Fruit fly (Drosophila melanogaster): Measurements from ENCODE around the gene Rpt3.
A peak's percentile ranks its signal among the peaks of the same experiment; 100 is the strongest.

Gene Rpt3

DNA sequence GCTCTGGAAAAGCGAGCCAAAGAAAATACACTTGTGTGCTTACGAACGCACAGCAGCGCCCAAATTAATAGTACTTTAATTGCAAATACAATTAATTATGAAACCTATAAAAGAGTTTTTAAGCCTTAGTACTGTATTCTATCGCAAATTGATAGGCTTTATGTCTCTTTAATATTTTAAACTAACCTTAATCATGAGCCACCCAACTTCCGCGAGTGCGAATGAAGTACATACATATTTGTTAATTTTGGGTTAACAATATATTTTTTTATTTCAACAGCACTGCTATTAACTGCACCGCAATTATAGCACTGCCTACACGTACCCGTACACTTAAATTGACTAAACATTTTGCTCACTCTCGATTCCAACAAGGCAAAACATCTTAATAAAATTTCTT lies 43.7 kb upstream of the Rpt3 start (continued):
- TF ChIP-seq CG11696 (GFP tag; IDR thresholded peaks at IDR 0.05): peak; percentile 58
- TF ChIP-seq ATbp (GFP tag; optimal IDR thresholded peaks at IDR 0.05): peak; percentile 27
- TF ChIP-seq MBD-R2 (GFP tag; IDR thresholded peaks at IDR 0.05): no peak; the same call in 1 of the 2 replicates
- TF ChIP-seq Atf-2 (GFP tag; optimal IDR thresholded peaks at IDR 0.05): no peak
- no peak for TF ChIP-seq chm (GFP tag; IDR thresholded peaks at IDR 0.05)
- no peak for TF ChIP-seq pzg (GFP tag; optimal IDR thresholded peaks at IDR 0.05)
- 0 out of 2 replicates have a peak, but pooled peaks have one; percentile 45 for TF ChIP-seq CG32767 (GFP tag; IDR thresholded peaks at IDR 0.05)
- TF ChIP-seq pb (GFP tag; optimal IDR thresholded peaks at IDR 0.05): no peak
- TF ChIP-seq CG17802 (tag; optimal IDR thresholded peaks at IDR 0.05): no peak
- peak; percentile 57 for TF ChIP-seq CG12391 (tag; optimal IDR thresholded peaks at IDR 0.05)
- TF ChIP-seq Sox100B (GFP tag; optimal IDR thresholded peaks at IDR 0.05): no peak
- TF ChIP-seq sug (tag; optimal IDR thresholded peaks at IDR 0.05): no peak
- TF ChIP-seq CG12744 (GFP tag; optimal IDR thresholded peaks at IDR 0.05): no peak
- TF ChIP-seq prd (optimal IDR thresholded peaks at IDR 0.05): no peak
- TF ChIP-seq prd (GFP tag; IDR thresholded peaks at IDR 0.05): peak; percentile 53; the same call in 2 of the 3 replicates
- no peak for TF ChIP-seq salm (tag; optimal IDR thresholded peaks at IDR 0.05)
- no peak for TF ChIP-seq CG7745 (tag; optimal IDR thresholded peaks at IDR 0.05)
- TF ChIP-seq HLH4C (GFP tag; IDR thresholded peaks at IDR 0.05; ENCODE audit: partially characterized antibody): no peak
- TF ChIP-seq HmgD (GFP tag; optimal IDR thresholded peaks at IDR 0.05): no peak
- TF ChIP-seq gsb-n (tag; optimal IDR thresholded peaks at IDR 0.05): no peak
- no peak for TF ChIP-seq scrt (GFP tag; optimal IDR thresholded peaks at IDR 0.05)
- no peak for TF ChIP-seq ERR (GFP tag; optimal IDR thresholded peaks at IDR 0.05)
- TF ChIP-seq ranshi (GFP tag; IDR thresholded peaks at IDR 0.05): peak; percentile 51; the same call in 1 of the 2 replicates
- peak; percentile 29 for TF ChIP-seq dmrt99B (tag; optimal IDR thresholded peaks at IDR 0.05)
- no peak for TF ChIP-seq Eip74EF (GFP tag; optimal IDR thresholded peaks at IDR 0.05)
- TF ChIP-seq CG14965 (GFP tag; optimal IDR thresholded peaks at IDR 0.05; ENCODE audit: borderline replicate concordance): no peak
- TF ChIP-seq CG10274 (GFP tag; optimal IDR thresholded peaks at IDR 0.05): no peak
- TF ChIP-seq HLH54F (GFP tag; optimal IDR thresholded peaks at IDR 0.05): no peak
- peak; percentile 72 for TF ChIP-seq Atf6 (GFP tag; IDR thresholded peaks at IDR 0.05)
- peak; percentile 21 for TF ChIP-seq CG15696 (tag; optimal IDR thresholded peaks at IDR 0.05)
- no peak for TF ChIP-seq Mrtf (GFP tag; IDR thresholded peaks at IDR 0.05)
- no peak for TF ChIP-seq Bteb2 (GFP tag; optimal IDR thresholded peaks at IDR 0.05)
- no peak; the same call in 1 of the 2 replicates for TF ChIP-seq Rx (GFP tag; IDR thresholded peaks at IDR 0.05)
- no peak for TF ChIP-seq CG13296 (GFP tag; optimal IDR thresholded peaks at IDR 0.05)
- TF ChIP-seq ind (GFP tag; optimal IDR thresholded peaks at IDR 0.05): peak; percentile 46
- no peak for TF ChIP-seq corto (GFP tag; optimal IDR thresholded peaks at IDR 0.05)
- no peak for TF ChIP-seq Fer2 (tag; optimal IDR thresholded peaks at IDR 0.05)
- no peak for TF ChIP-seq eyg (GFP tag; optimal IDR thresholded peaks at IDR 0.05)
- 0 out of 3 replicates have a peak, but pooled peaks have one; percentile 26 for TF ChIP-seq CG7357 (GFP tag; IDR thresholded peaks at IDR 0.05)
- TF ChIP-seq ssp (GFP tag; IDR thresholded peaks at IDR 0.05): 0 out of 2 replicates have a peak, but pooled peaks have one; percentile 17
- no peak for TF ChIP-seq maf-S (GFP tag; optimal IDR thresholded peaks at IDR 0.05)
- no peak for TF ChIP-seq CG7928 (GFP tag; optimal IDR thresholded peaks at IDR 0.05)
- peak; percentile 39 for TF ChIP-seq Abd-B (GFP tag; optimal IDR thresholded peaks at IDR 0.05)
- peak; percentile 85 for TF ChIP-seq Med (GFP tag)
- TF ChIP-seq CG7556 (GFP tag; optimal IDR thresholded peaks at IDR 0.05): peak; percentile 76
- TF ChIP-seq CG9932 (GFP tag; IDR thresholded peaks at IDR 0.05): 0 out of 2 replicates have a peak, but pooled peaks have one; percentile 21
- TF ChIP-seq CG3726 (GFP tag; IDR thresholded peaks at IDR 0.05): no peak
- peak; percentile 49 for TF ChIP-seq CG10209 (GFP tag; optimal IDR thresholded peaks at IDR 0.05)
- TF ChIP-seq Dad (GFP tag; optimal IDR thresholded peaks at IDR 0.05): no peak
- no peak for TF ChIP-seq psq (GFP tag; optimal IDR thresholded peaks at IDR 0.05)
- TF ChIP-seq CHES-1-like (GFP tag; optimal IDR thresholded peaks at IDR 0.05): no peak
